Fruit fly (Drosophila melanogaster): ENCODE measurements around the gene FucTB.

The FucTB gene

DNA sequence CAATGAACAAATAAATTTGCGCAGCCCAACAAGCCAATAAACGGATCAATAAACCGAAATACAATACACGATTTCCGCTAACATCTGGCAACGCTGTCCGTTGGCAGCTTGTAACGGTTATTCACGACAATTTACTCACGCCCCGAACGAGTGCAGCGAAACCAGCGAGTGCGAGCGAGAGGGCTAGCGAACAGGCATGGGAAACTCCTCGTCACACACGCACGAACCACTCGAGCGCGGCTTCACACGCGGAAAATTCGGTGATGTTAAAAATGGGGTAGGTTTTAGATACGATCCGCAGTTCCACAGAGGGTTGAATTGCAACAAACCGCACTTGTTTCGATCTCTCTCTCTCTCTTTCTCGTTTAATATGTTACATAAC, 29.2 kb upstream of the FucTB start (continued):
- TF ChIP-seq nerfin-1 (tag; optimal IDR thresholded peaks at IDR 0.05) = peak; percentile 38
- no peak for TF ChIP-seq sima (GFP tag; optimal IDR thresholded peaks at IDR 0.05)
- no peak for TF ChIP-seq Poxn (GFP tag; IDR thresholded peaks at IDR 0.05)
- peak; percentile 64 for TF ChIP-seq stwl (tag; optimal IDR thresholded peaks at IDR 0.05)
- peak; percentile 56 for TF ChIP-seq seq (GFP tag; IDR thresholded peaks at IDR 0.05)
- TF ChIP-seq Pdp1 (GFP tag; optimal IDR thresholded peaks at IDR 0.05) = peak in 1 of 2 experiments; percentile 84
- TF ChIP-seq sna (GFP tag; IDR thresholded peaks at IDR 0.05; ENCODE audit: partially characterized antibody) = peak; percentile 61; the same call in 1 of the 2 replicates
- TF ChIP-seq CG8290 (GFP tag; optimal IDR thresholded peaks at IDR 0.05) = peak; percentile 61
- no peak for TF ChIP-seq CG8290 (tag; optimal IDR thresholded peaks at IDR 0.05)
- TF ChIP-seq CG7786 (GFP tag; optimal IDR thresholded peaks at IDR 0.05) = no peak
- TF ChIP-seq knrl (GFP tag; IDR thresholded peaks at IDR 0.05; ENCODE audit: partially characterized antibody) = peak; percentile 44; the same call in 1 of the 3 replicates
- TF ChIP-seq CG33557 (GFP tag; optimal IDR thresholded peaks at IDR 0.05) = no peak
- TF ChIP-seq CG12155 (GFP tag; optimal IDR thresholded peaks at IDR 0.05) = peak; percentile 92
- TF ChIP-seq CG1603 (tag; optimal IDR thresholded peaks at IDR 0.05) = peak; percentile 31
- TF ChIP-seq CG11398 (GFP tag; optimal IDR thresholded peaks at IDR 0.05) = no peak
- 0 out of 3 replicates have a peak, but pooled peaks have one; percentile 27 for TF ChIP-seq CG16813 (GFP tag; IDR thresholded peaks at IDR 0.05; ENCODE audit: partially characterized antibody)
- peak; percentile 46 for TF ChIP-seq gsb-n (tag; optimal IDR thresholded peaks at IDR 0.05)
- TF ChIP-seq CG14965 (GFP tag; optimal IDR thresholded peaks at IDR 0.05; ENCODE audit: borderline replicate concordance) = no peak
- TF ChIP-seq CHES-1-like (GFP tag; optimal IDR thresholded peaks at IDR 0.05) = no peak
- no peak for TF ChIP-seq Mrtf (GFP tag; IDR thresholded peaks at IDR 0.05)
- TF ChIP-seq Sry-δ (GFP tag; optimal IDR thresholded peaks at IDR 0.05) = peak; percentile 37
- no peak for TF ChIP-seq CG8924 (tag; optimal IDR thresholded peaks at IDR 0.05)
- TF ChIP-seq Med (GFP tag) = peak; percentile 36
- TF ChIP-seq Six4 (GFP tag; optimal IDR thresholded peaks at IDR 0.05) = no peak
- TF ChIP-seq CG10979 (tag; optimal IDR thresholded peaks at IDR 0.05) = no peak
- TF ChIP-seq CTCF (GFP tag; optimal IDR thresholded peaks at IDR 0.05) = peak; percentile 20
- peak; percentile 77 for TF ChIP-seq CG1832 (GFP tag; optimal IDR thresholded peaks at IDR 0.05)
- TF ChIP-seq CG9817 (tag; optimal IDR thresholded peaks at IDR 0.05) = no peak
- TF ChIP-seq CG13287 (GFP tag; IDR thresholded peaks at IDR 0.05; ENCODE audit: partially characterized antibody) = peak; percentile 30; the same call in 1 of the 2 replicates
- TF ChIP-seq grau (tag; optimal IDR thresholded peaks at IDR 0.05) = no peak
- no peak for TF ChIP-seq CG10147 (GFP tag; optimal IDR thresholded peaks at IDR 0.05)
- peak; percentile 4 for TF ChIP-seq twi (tag; optimal IDR thresholded peaks at IDR 0.05)
- TF ChIP-seq BEAF-32 (GFP tag; optimal IDR thresholded peaks at IDR 0.05) = peak; percentile 57
- peak; percentile 9 for TF ChIP-seq pzg (GFP tag; optimal IDR thresholded peaks at IDR 0.05)
- TF ChIP-seq Max (GFP tag; optimal IDR thresholded peaks at IDR 0.05) = no peak
- TF ChIP-seq chinmo (GFP tag; IDR thresholded peaks at IDR 0.05; ENCODE audit: partially characterized antibody) = peak; percentile 71; the same call in 2 of the 4 replicates
- peak; percentile 57 for TF ChIP-seq bbx (GFP tag; IDR thresholded peaks at IDR 0.05; ENCODE audit: partially characterized antibody)
- no peak for TF ChIP-seq CoRest (tag; optimal IDR thresholded peaks at IDR 0.05)
- TF ChIP-seq HLH4C (GFP tag; IDR thresholded peaks at IDR 0.05; ENCODE audit: partially characterized antibody) = 0 out of 3 replicates have a peak, but pooled peaks have one; percentile 26
- TF ChIP-seq Hmr (GFP tag; optimal IDR thresholded peaks at IDR 0.05) = peak; percentile 22
- TF ChIP-seq CG15011 (GFP tag; optimal IDR thresholded peaks at IDR 0.05) = no peak
- TF ChIP-seq MBD-R2 (GFP tag; IDR thresholded peaks at IDR 0.05) = no peak
- peak; percentile 71 for TF ChIP-seq sens (GFP tag)
- TF ChIP-seq Dp (GFP tag; optimal IDR thresholded peaks at IDR 0.05) = no peak
- TF ChIP-seq CG12104 (GFP tag; optimal IDR thresholded peaks at IDR 0.05) = no peak
- peak; percentile 17 for TF ChIP-seq dm (GFP tag; optimal IDR thresholded peaks at IDR 0.05)
- no peak for TF ChIP-seq pb (GFP tag; optimal IDR thresholded peaks at IDR 0.05)
- peak; percentile 19; the same call in 1 of the 2 replicates for TF ChIP-seq Scr (GFP tag; IDR thresholded peaks at IDR 0.05; ENCODE audit: partially characterized antibody)
- 0 out of 3 replicates have a peak, but pooled peaks have one; percentile 27 for TF ChIP-seq CG34224 (GFP tag; IDR thresholded peaks at IDR 0.05; ENCODE audit: partially characterized antibody)
- TF ChIP-seq HLHmδ (GFP tag; optimal IDR thresholded peaks at IDR 0.05) = peak; percentile 28
